Worm (Caenorhabditis elegans) whole organism, young adult: ENCODE results near the gene mmcm-1.
A peak's percentile ranks its signal among the peaks of the same experiment; 100 is the strongest.

Source experiments
- Y67H2A.10 ChIP-seq: fragments of 200-800 bp; sonication (Bioruptor generic); conservative IDR thresholded peaks from 2 replicates; pipeline ENCODE4 v1.3.6; 2022; ENCODE audit warnings: missing genetic modification reagents, missing genetic modification characterization, missing compliant biosample characterization
- ama-1 ChIP-seq, 3 experiments: fragments of 150-350 bp in 1 of 3; sonication (generic microtip) in 2 of 3; optimal IDR thresholded peaks; 2 replicates each; lab custom pipeline; 2014 to 2018; ENCODE audit warnings: missing biosample characterization in 2 of 3, missing genetic modification characterization in 2 of 3, missing genetic modification reagents in 2 of 3
- aptf-3 ChIP-seq: fragments of 200-800 bp; sonication (Bioruptor generic); IDR thresholded peaks from 2 replicates; pipeline ENCODE4 v1.3.6; 2022; ENCODE audit warnings: missing genetic modification characterization, missing compliant biosample characterization
- athp-1 ChIP-seq: sonication (generic microtip); optimal IDR thresholded peaks from 2 replicates; lab custom pipeline; 2017; ENCODE audit warnings: mild to moderate bottlenecking, missing genetic modification characterization, missing compliant biosample characterization
- attf-6 ChIP-seq: fragments of 200-800 bp; sonication (Bioruptor generic); IDR thresholded peaks from 2 replicates; pipeline ENCODE4 v1.3.6; 2022; ENCODE audit warnings: missing genetic modification reagents, missing genetic modification characterization, missing compliant biosample characterization
- ccch-3 ChIP-seq: fragments of 200-800 bp; sonication (Bioruptor generic); optimal IDR thresholded peaks from 2 replicates; lab custom pipeline; 2018; ENCODE audit warnings: mild to moderate bottlenecking, missing genetic modification characterization, missing compliant biosample characterization
- ceh-40 ChIP-seq: fragments of 200-800 bp; sonication (Bioruptor generic); IDR thresholded peaks from 2 replicates; pipeline ENCODE4 v1.3.6; 2022; ENCODE audit warnings: missing genetic modification characterization, missing compliant biosample characterization
- dpl-1 ChIP-seq: fragments of 150-350 bp; optimal IDR thresholded peaks from 2 replicates; lab custom pipeline; 2014; ENCODE audit warnings: missing biosample characterization, missing genetic modification reagents, missing genetic modification characterization
- nhr-120 ChIP-seq: fragments of 200-800 bp; sonication (Bioruptor generic); IDR thresholded peaks from 2 replicates; pipeline ENCODE4 v1.3.6; 2022; ENCODE audit warnings: missing genetic modification characterization, missing compliant biosample characterization
- pha-4 ChIP-seq: fragments of 150-350 bp; sonication (generic microtip); optimal IDR thresholded peaks from 2 replicates; lab custom pipeline; 2014; ENCODE audit warnings: missing biosample characterization, missing genetic modification reagents, missing genetic modification characterization
- tbx-9 ChIP-seq: sonication (generic microtip); optimal IDR thresholded peaks from 2 replicates; lab custom pipeline; 2016; ENCODE audit warnings: borderline replicate concordance, missing genetic modification characterization, inconsistent platforms, missing compliant biosample characterization

- TF ChIP-seq athp-1 (tag; lab: Kevin White, UChicago) (peak; percentile 100), attf-6 (peak; percentile 93), pha-4 (tag; lab: Kevin White, UChicago) (peak; percentile 100), dpl-1 (GFP tag; lab: Kevin White, UChicago) (peak; percentile 100), ccch-3 (peak; percentile 99), Y67H2A.10 (GFP tag; lab: Robert Waterston, UW) (peak; percentile 100), ceh-40 (GFP tag; lab: Robert Waterston, UW) (peak; percentile 96), aptf-3 (GFP tag; lab: Robert Waterston, UW) (peak; percentile 96), nhr-120 (GFP tag; lab: Robert Waterston, UW) (peak; percentile 99), ama-1 (optimal IDR thresholded peaks at IDR 0.05; lab: Kevin White, UChicago) (no peak), ama-1 (GFP tag; optimal IDR thresholded peaks at IDR 0.05; lab: Kevin White, UChicago) (peak; percentile 83 to 92), tbx-9 (tag; lab: Kevin White, UChicago) (peak; percentile 91)
These were observed 40.0 kb downstream of the mmcm-1 start, which contains the start of gene rpl-3 for ce11 chrIII:3867378-3867904.
